Worm (Caenorhabditis elegans): ENCODE data around the gene fbxa-136.

Gene fbxa-136

DNA sequence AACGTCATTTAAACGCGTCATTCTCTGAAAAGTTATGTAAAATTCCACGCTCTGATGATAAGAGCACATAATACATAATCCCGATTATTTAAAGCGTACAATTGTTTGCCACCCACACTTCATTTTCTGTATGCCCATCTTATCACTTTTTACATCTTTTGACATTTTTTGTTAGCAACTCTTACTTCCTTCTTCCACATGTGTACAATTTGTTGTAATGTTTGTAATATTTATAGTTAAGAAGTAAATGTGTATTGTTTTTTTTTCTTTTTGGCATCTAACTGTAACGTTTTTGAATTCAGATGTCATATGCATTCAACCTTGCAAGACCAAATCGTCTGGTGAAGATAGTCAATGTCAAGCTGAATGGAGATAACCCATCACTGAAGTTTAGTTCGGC lies at the start of gene fbxa-136:
TSS of gene fbxa-136 (plus strand) at position 301 of the 400 bp plus-strand sequence.
- TF ChIP-seq pqm-1 (tag; optimal IDR thresholded peaks at IDR 0.05): peak; percentile 69
- TF ChIP-seq ztf-11 (tag; optimal IDR thresholded peaks at IDR 0.05): no peak
- peak; percentile 29 for TF ChIP-seq elt-2 (tag; optimal IDR thresholded peaks at IDR 0.05)

DNA sequence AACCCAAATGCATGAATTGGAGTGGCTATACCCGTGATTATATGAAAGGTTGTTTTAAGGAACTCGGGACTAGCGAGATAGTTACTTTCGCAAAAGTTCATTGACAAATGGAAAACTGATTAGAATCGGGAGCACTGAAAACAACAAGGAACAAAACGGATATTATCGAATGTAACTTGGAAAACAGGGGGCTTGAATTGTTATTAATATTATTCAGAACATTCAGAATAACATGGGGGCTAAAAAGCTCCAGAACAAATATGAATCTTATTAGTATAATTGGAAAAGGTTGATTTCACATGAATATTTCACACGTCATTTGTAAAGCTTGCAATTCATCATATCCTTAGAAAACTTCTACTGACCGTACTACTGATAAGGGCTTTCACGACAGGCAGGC lies 49.3 kb upstream of the fbxa-136 start, which contains the start of gene srh-235:
TSS of gene srh-235 (minus strand) at position 101 of the 400 bp plus-strand sequence.
- TF ChIP-seq ceh-9 (tag; optimal IDR thresholded peaks at IDR 0.05): no peak
- TF ChIP-seq tbx-2 (tag; optimal IDR thresholded peaks at IDR 0.05): no peak
- no peak for TF ChIP-seq nfya-1 (tag; optimal IDR thresholded peaks at IDR 0.05; ENCODE audit: insufficient read depth)
- no peak for TF ChIP-seq fkh-10 (GFP tag; optimal IDR thresholded peaks at IDR 0.05)

DNA sequence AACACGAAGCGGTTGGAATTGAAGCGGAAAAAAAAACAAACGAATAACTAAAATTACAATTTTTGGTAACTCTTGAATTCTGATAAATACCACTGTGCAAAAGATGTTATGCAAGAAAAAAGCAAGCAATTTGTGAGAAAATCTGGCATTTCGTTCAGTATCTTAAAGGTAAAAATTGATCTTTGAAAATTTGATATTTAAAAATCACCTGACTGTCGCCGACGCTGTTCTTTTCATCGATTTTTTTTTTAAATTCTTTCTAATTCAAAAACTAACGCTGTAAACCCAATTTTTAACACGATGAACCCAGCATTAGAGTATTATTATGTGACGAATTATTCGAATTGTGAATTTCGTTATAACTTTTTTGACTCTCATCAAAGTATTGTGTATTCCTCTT lies 47.1 kb upstream of the fbxa-136 start, which contains the start of gene srh-123:
TSS of gene srh-123 (plus strand) at position 301 of the 400 bp plus-strand sequence.
- TF ChIP-seq daf-12 (tag; optimal IDR thresholded peaks at IDR 0.05): no peak
- TF ChIP-seq lin-15B (tag; optimal IDR thresholded peaks at IDR 0.05): no peak
- no peak for TF ChIP-seq hmg-11 (tag; optimal IDR thresholded peaks at IDR 0.05)
- no peak for TF ChIP-seq elt-2 (tag; optimal IDR thresholded peaks at IDR 0.05)
- TF ChIP-seq nfya-1 (tag; optimal IDR thresholded peaks at IDR 0.05; ENCODE audit: insufficient read depth): no peak
- TF ChIP-seq pqm-1 (tag; optimal IDR thresholded peaks at IDR 0.05): no peak
- TF ChIP-seq nhr-77 (tag; optimal IDR thresholded peaks at IDR 0.05): no peak
- TF ChIP-seq R02D3.7 (tag; optimal IDR thresholded peaks at IDR 0.05): no peak
- TF ChIP-seq eor-1 (tag; optimal IDR thresholded peaks at IDR 0.05): no peak
- no peak for TF ChIP-seq nhr-25 (tag; optimal IDR thresholded peaks at IDR 0.05)

DNA sequence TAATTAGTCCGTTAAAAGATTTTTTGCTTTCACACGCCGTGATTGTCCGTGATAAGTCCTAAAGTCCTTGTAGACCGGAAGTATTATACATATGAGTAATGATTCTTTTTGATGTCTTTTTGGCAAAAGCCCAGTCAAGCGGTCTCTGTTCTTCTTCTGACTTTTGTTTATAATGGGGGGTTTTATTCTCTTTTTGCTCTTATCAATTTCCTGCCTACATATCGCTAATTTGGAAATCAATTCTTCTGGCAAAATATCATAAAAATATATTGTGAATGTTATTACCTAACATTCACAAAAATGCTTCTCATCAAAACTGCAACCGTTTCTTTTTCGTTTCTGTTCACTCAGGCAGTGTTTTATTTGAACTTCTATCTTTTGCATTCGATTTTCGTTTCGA lies 44.3 kb upstream of the fbxa-136 start, which contains the start of gene srbc-61:
TSS of gene srbc-61 (plus strand) at position 301 of the 400 bp plus-strand sequence.
- no peak for TF ChIP-seq nhr-28 (tag; optimal IDR thresholded peaks at IDR 0.05)
- no peak for TF ChIP-seq nhr-11 (tag; optimal IDR thresholded peaks at IDR 0.05)
- no peak for TF ChIP-seq nhr-237 (tag; optimal IDR thresholded peaks at IDR 0.05)
- TF ChIP-seq unc-39 (tag; optimal IDR thresholded peaks at IDR 0.05): no peak
- TF ChIP-seq fkh-2 (tag; optimal IDR thresholded peaks at IDR 0.05): no peak
- TF ChIP-seq ZK546.5 (tag; optimal IDR thresholded peaks at IDR 0.05): no peak
- no peak for TF ChIP-seq lin-39 (tag; optimal IDR thresholded peaks at IDR 0.05)
- TF ChIP-seq ceh-82 (tag; optimal IDR thresholded peaks at IDR 0.05): no peak
- no peak for TF ChIP-seq ztf-11 (tag; optimal IDR thresholded peaks at IDR 0.05)
- no peak for TF ChIP-seq mml-1 (tag; optimal IDR thresholded peaks at IDR 0.05)
- no peak for TF ChIP-seq ceh-16 (tag; optimal IDR thresholded peaks at IDR 0.05)
- TF ChIP-seq lsy-12 (tag; optimal IDR thresholded peaks at IDR 0.05): no peak
- no peak for TF ChIP-seq egl-5 (tag; optimal IDR thresholded peaks at IDR 0.05)
- no peak for TF ChIP-seq daf-12 (tag; optimal IDR thresholded peaks at IDR 0.05)
- TF ChIP-seq eor-1 (tag; optimal IDR thresholded peaks at IDR 0.05): no peak
- TF ChIP-seq zag-1 (tag; optimal IDR thresholded peaks at IDR 0.05): no peak

DNA sequence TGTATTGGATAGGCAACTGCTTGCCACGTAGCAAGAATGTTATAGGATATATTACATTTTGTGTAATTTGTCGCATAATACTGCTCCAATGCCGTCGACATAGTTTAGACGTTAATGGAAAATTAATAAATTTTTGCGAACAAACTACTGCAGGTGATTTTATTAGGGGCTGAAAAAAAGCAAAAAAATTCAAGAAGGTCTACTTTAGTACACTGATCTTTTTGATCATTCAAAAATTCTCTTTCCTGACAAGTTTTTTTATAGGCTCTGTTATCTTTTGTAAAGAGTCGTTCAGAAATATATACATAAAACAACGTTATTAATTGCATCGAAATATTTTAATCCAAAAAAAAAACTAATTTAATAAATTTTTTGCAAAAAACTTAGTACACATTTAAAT lies 35.8 kb upstream of the fbxa-136 start, which contains the start of gene srh-111:
TSS of gene srh-111 (minus strand) at position 101 of the 400 bp plus-strand sequence.
- TF ChIP-seq ztf-4 (tag; optimal IDR thresholded peaks at IDR 0.05) (no peak), zag-1 (tag; optimal IDR thresholded peaks at IDR 0.05) (no peak), egl-27 (tag; optimal IDR thresholded peaks at IDR 0.05) (no peak), ceh-82 (tag; optimal IDR thresholded peaks at IDR 0.05) (no peak), nhr-77 (tag; optimal IDR thresholded peaks at IDR 0.05) (no peak), nhr-11 (tag; optimal IDR thresholded peaks at IDR 0.05) (no peak), elt-3 (tag; optimal IDR thresholded peaks at IDR 0.05) (no peak), daf-12 (tag; optimal IDR thresholded peaks at IDR 0.05) (no peak), ztf-11 (tag; optimal IDR thresholded peaks at IDR 0.05) (no peak), jun-1 (tag; optimal IDR thresholded peaks at IDR 0.05) (no peak), unc-62 (GFP tag; optimal IDR thresholded peaks at IDR 0.05) (no peak), ama-1 (optimal IDR thresholded peaks at IDR 0.05) (no peak), elt-1 (tag; optimal IDR thresholded peaks at IDR 0.05) (no peak), elt-2 (tag; optimal IDR thresholded peaks at IDR 0.05) (no peak), ceh-9 (tag; optimal IDR thresholded peaks at IDR 0.05) (no peak)

Measured in whole organism, L3 larva.